Fruit fly (Drosophila melanogaster) whole organism, embryonic: ENCODE data around the gene CG10137.

ENCODE experiments used
- Abd-B ChIP-seq: fragments of 200-800 bp; sonication (Bioruptor generic); optimal IDR thresholded peaks from 2 replicates; lab custom pipeline; 2018; ENCODE audit warnings: missing biosample characterization, mild to moderate bottlenecking, missing genetic modification characterization, moderate library complexity
- Awh ChIP-seq: fragments of 200-800 bp; sonication (Bioruptor generic); IDR thresholded peaks from 2 replicates; pipeline ENCODE4, ENCODE4 v1.3.6; 2022; ENCODE audit warnings: missing biosample characterization, missing genetic modification characterization
- Bgb ChIP-seq: fragments of 200-800 bp; sonication (Bioruptor generic); IDR thresholded peaks from 2 replicates; pipeline ENCODE4 v1.3.6; 2022; ENCODE audit warnings: missing biosample characterization, missing genetic modification characterization; ENCODE audit not compliant: partially characterized antibody
- Bteb2 ChIP-seq: fragments of 200-800 bp; sonication (Bioruptor generic); optimal IDR thresholded peaks from 2 replicates; lab custom pipeline; 2016; ENCODE audit warnings: missing biosample characterization, missing genetic modification characterization
- CG10321 ChIP-seq: fragments of 200-800 bp; sonication (Bioruptor generic); IDR thresholded peaks from 2 replicates; pipeline ENCODE4 v1.3.6; 2022; ENCODE audit warnings: missing biosample characterization, missing genetic modification characterization
- CG10366 ChIP-seq: fragments of 200-800 bp; sonication (Bioruptor generic); IDR thresholded peaks from 2 replicates; pipeline ENCODE4 v1.3.6; 2022; ENCODE audit warnings: missing biosample characterization, missing genetic modification characterization
- CG14014 ChIP-seq: fragments of 200-800 bp; sonication (Bioruptor generic); IDR thresholded peaks from 2 replicates; pipeline ENCODE4 v1.3.6; 2022; ENCODE audit warnings: missing biosample characterization, missing genetic modification characterization
- CG14860 ChIP-seq: fragments of 200-800 bp; sonication (Bioruptor generic); IDR thresholded peaks from 3 replicates; pipeline ENCODE4 v1.3.6; 2022; ENCODE audit warnings: missing biosample characterization, missing genetic modification characterization; ENCODE audit not compliant: partially characterized antibody
- CG14965 ChIP-seq: fragments of 200-800 bp; sonication (Bioruptor generic); optimal IDR thresholded peaks from 2 replicates; lab custom pipeline; 2016; ENCODE audit warnings: missing biosample characterization, missing genetic modification characterization, borderline replicate concordance
- CG16813 ChIP-seq: fragments of 200-800 bp; sonication (Bioruptor generic); IDR thresholded peaks from 3 replicates; pipeline ENCODE4 v1.3.6; 2022; ENCODE audit warnings: missing biosample characterization, missing genetic modification characterization; ENCODE audit not compliant: partially characterized antibody
- CG17385 ChIP-seq: fragments of 200-800 bp; sonication (Bioruptor generic); optimal IDR thresholded peaks from 3 replicates; lab custom pipeline; 2018; ENCODE audit warnings: missing biosample characterization, mild to moderate bottlenecking, missing genetic modification characterization
- CG17802 ChIP-seq: fragments of 200-800 bp; sonication (Bioruptor generic); optimal IDR thresholded peaks from 2 replicates; lab custom pipeline; 2018; ENCODE audit warnings: missing biosample characterization, mild to moderate bottlenecking, missing genetic modification characterization, moderate library complexity
- CG18599 ChIP-seq: fragments of 200-800 bp; sonication (Bioruptor generic); optimal IDR thresholded peaks from 3 replicates; lab custom pipeline; 2017; ENCODE audit warnings: missing biosample characterization, missing genetic modification characterization, mild to moderate bottlenecking, moderate library complexity, missing genetic modification reagents
- CG2116 ChIP-seq: fragments of 200-800 bp; sonication (Bioruptor generic); optimal IDR thresholded peaks from 3 replicates; lab custom pipeline; 2018; ENCODE audit warnings: missing biosample characterization, mild to moderate bottlenecking, missing genetic modification characterization
- CG32532 ChIP-seq: fragments of 200-800 bp; sonication (Bioruptor generic); IDR thresholded peaks from 2 replicates; pipeline ENCODE4 v1.3.6; 2022; ENCODE audit warnings: missing biosample characterization, missing genetic modification characterization
- CG32772 ChIP-seq: fragments of 200-800 bp; sonication (Bioruptor generic); IDR thresholded peaks from 2 replicates; pipeline ENCODE4 v1.3.6; 2022; ENCODE audit warnings: missing biosample characterization, missing genetic modification characterization
- CG4707 ChIP-seq: fragments of 200-800 bp; sonication (Bioruptor generic); optimal IDR thresholded peaks from 2 replicates; lab custom pipeline; 2018; ENCODE audit warnings: missing biosample characterization, mild to moderate bottlenecking, missing genetic modification characterization, moderate library complexity
- CG6654 ChIP-seq: fragments of 200-800 bp; sonication (Bioruptor generic); optimal IDR thresholded peaks from 2 replicates; lab custom pipeline; 2017; ENCODE audit warnings: missing biosample characterization, mild to moderate bottlenecking, missing genetic modification characterization
- CG8944 ChIP-seq: fragments of 200-800 bp; sonication (Bioruptor generic); optimal IDR thresholded peaks from 3 replicates; lab custom pipeline; 2016; ENCODE audit warnings: missing biosample characterization, missing genetic modification characterization
- CG9437 ChIP-seq: fragments of 200-800 bp; sonication (Bioruptor generic); optimal IDR thresholded peaks from 2 replicates; lab custom pipeline; 2018; ENCODE audit warnings: missing biosample characterization, mild to moderate bottlenecking, missing genetic modification characterization
- D ChIP-seq, 2 experiments: fragments of 200-800 bp in 1 of 2; fragments of >200 bp in 1 of 2; sonication (Bioruptor generic) in 1 of 2; optimal IDR thresholded peaks; 2 replicates in 1 of 2; 3 replicates in 1 of 2; lab custom pipeline; 2017; ENCODE audit warnings: mild to moderate bottlenecking in 1 of 2, missing biosample characterization in 1 of 2, missing genetic modification characterization in 1 of 2, missing genetic modification reagents in 1 of 2
- Doc2 ChIP-seq: fragments of 200-800 bp; sonication (Bioruptor generic); IDR thresholded peaks from 2 replicates; pipeline ENCODE4 v1.3.6; 2022; ENCODE audit warnings: missing biosample characterization, missing genetic modification characterization
- Dref ChIP-seq: fragments of 200-800 bp; sonication (Bioruptor generic); IDR thresholded peaks from 2 replicates; pipeline ENCODE4 v1.3.6; 2022; ENCODE audit warnings: missing biosample characterization, missing genetic modification characterization
- E2f1 ChIP-seq: fragments of 200-800 bp; sonication (Bioruptor generic); IDR thresholded peaks from 2 replicates; pipeline ENCODE4 v1.3.6; 2022; ENCODE audit warnings: missing biosample characterization, missing genetic modification characterization
- GATAe ChIP-seq: fragments of 200-800 bp; sonication (Bioruptor generic); conservative IDR thresholded peaks from 2 replicates; pipeline ENCODE4 v1.3.6; 2022; ENCODE audit warnings: missing biosample characterization, missing genetic modification characterization
- Gsc ChIP-seq: fragments of 200-800 bp; sonication (Bioruptor generic); IDR thresholded peaks from 2 replicates; pipeline ENCODE4 v1.3.6; 2022; ENCODE audit warnings: missing biosample characterization, missing genetic modification characterization
- H2.0 ChIP-seq: fragments of 200-800 bp; sonication (Bioruptor generic); IDR thresholded peaks from 2 replicates; pipeline ENCODE4 v1.3.6; 2022; ENCODE audit warnings: missing biosample characterization, missing genetic modification characterization
- HLH4C ChIP-seq: fragments of 200-800 bp; sonication (Bioruptor generic); IDR thresholded peaks from 3 replicates; pipeline ENCODE4 v1.3.6; 2022; ENCODE audit warnings: missing biosample characterization, missing genetic modification characterization; ENCODE audit not compliant: partially characterized antibody
- Hr39 ChIP-seq: fragments of >200 bp; optimal IDR thresholded peaks from 2 replicates; lab custom pipeline; 2017
- Jarid2 ChIP-seq: fragments of 200-800 bp; sonication (Bioruptor generic); optimal IDR thresholded peaks from 3 replicates; lab custom pipeline; 2017; ENCODE audit warnings: mild to moderate bottlenecking, missing biosample characterization, missing genetic modification reagents, missing genetic modification characterization
- Lim3 ChIP-seq: fragments of 200-800 bp; sonication (Bioruptor generic); IDR thresholded peaks from 2 replicates; pipeline ENCODE4 v1.3.6; 2022; ENCODE audit warnings: missing biosample characterization, missing genetic modification characterization
- Max ChIP-seq: fragments of 200-800 bp; sonication (Bioruptor generic); optimal IDR thresholded peaks from 2 replicates; lab custom pipeline; 2016; ENCODE audit warnings: missing biosample characterization, mild to moderate bottlenecking, missing genetic modification characterization
- Nf-YB ChIP-seq: fragments of 200-800 bp; sonication (Bioruptor generic); optimal IDR thresholded peaks from 3 replicates; lab custom pipeline; 2019; ENCODE audit warnings: missing biosample characterization, mild to moderate bottlenecking, missing genetic modification characterization, moderate library complexity
- PHDP ChIP-seq: fragments of 200-800 bp; sonication (Bioruptor generic); optimal IDR thresholded peaks from 3 replicates; lab custom pipeline; 2018; ENCODE audit warnings: missing biosample characterization, mild to moderate bottlenecking, missing genetic modification characterization, moderate library complexity
- Poxn ChIP-seq: fragments of 200-800 bp; sonication (Bioruptor generic); IDR thresholded peaks from 2 replicates; pipeline ENCODE4 v1.3.6; 2022; ENCODE audit warnings: missing biosample characterization, missing genetic modification characterization
- Sox100B ChIP-seq: fragments of 200-800 bp; sonication (Bioruptor generic); optimal IDR thresholded peaks from 3 replicates; lab custom pipeline; 2018; ENCODE audit warnings: missing biosample characterization, mild to moderate bottlenecking, missing genetic modification characterization
- Sry-δ ChIP-seq: fragments of 200-800 bp; sonication (Bioruptor generic); optimal IDR thresholded peaks from 2 replicates; lab custom pipeline; 2016; ENCODE audit warnings: missing biosample characterization, missing genetic modification characterization
- cas ChIP-seq: fragments of 200-800 bp; sonication (Bioruptor generic); IDR thresholded peaks from 2 replicates; pipeline ENCODE4 v1.3.6; 2022; ENCODE audit warnings: missing biosample characterization, missing genetic modification characterization
- chm ChIP-seq: fragments of 200-800 bp; sonication (Bioruptor generic); IDR thresholded peaks from 2 replicates; pipeline ENCODE4 v1.3.6; 2022; ENCODE audit warnings: missing biosample characterization, missing genetic modification characterization
- dmrt99B ChIP-seq: fragments of 200-800 bp; sonication (Bioruptor generic); optimal IDR thresholded peaks from 2 replicates; lab custom pipeline; 2018; ENCODE audit warnings: missing biosample characterization, mild to moderate bottlenecking, missing genetic modification characterization, moderate library complexity
- en ChIP-seq: fragments of 200-800 bp; sonication (Bioruptor generic); optimal IDR thresholded peaks from 2 replicates; lab custom pipeline; 2016; ENCODE audit warnings: missing biosample characterization, missing genetic modification characterization
- exex ChIP-seq: fragments of 200-800 bp; sonication (Bioruptor generic); optimal IDR thresholded peaks from 4 replicates; lab custom pipeline; 2018; ENCODE audit warnings: missing biosample characterization, mild to moderate bottlenecking, missing genetic modification characterization, moderate library complexity
- hth ChIP-seq: fragments of >200 bp; optimal IDR thresholded peaks from 2 replicates; lab custom pipeline; 2017; ENCODE audit warnings: inconsistent platforms
- nau ChIP-seq: fragments of 200-800 bp; sonication (Bioruptor generic); optimal IDR thresholded peaks from 3 replicates; lab custom pipeline; 2017; ENCODE audit warnings: missing biosample characterization, mild to moderate bottlenecking, missing genetic modification characterization, missing genetic modification reagents
- nom ChIP-seq: fragments of 200-800 bp; sonication (Bioruptor generic); optimal IDR thresholded peaks from 2 replicates; lab custom pipeline; 2017; ENCODE audit warnings: missing biosample characterization, missing genetic modification characterization, mild to moderate bottlenecking, moderate library complexity, missing genetic modification reagents
- oc ChIP-seq: fragments of 200-800 bp; sonication (Bioruptor generic); optimal IDR thresholded peaks from 2 replicates; lab custom pipeline; 2018; ENCODE audit warnings: missing biosample characterization, mild to moderate bottlenecking, missing genetic modification characterization, moderate library complexity
- sc ChIP-seq, 3 experiments: fragments of >200 bp in 2 of 3; fragments of 200-800 bp in 1 of 3; sonication (Bioruptor generic) in 1 of 3; optimal IDR thresholded peaks; 2 replicates in 2 of 3; 3 replicates in 1 of 3; lab custom pipeline; 2017; ENCODE audit warnings: mild to moderate bottlenecking in 1 of 3, missing biosample characterization in 1 of 3, missing genetic modification characterization in 1 of 3, missing genetic modification reagents in 1 of 3
- scrt ChIP-seq: fragments of 200-800 bp; sonication (Bioruptor generic); optimal IDR thresholded peaks from 2 replicates; lab custom pipeline; 2018; ENCODE audit warnings: missing biosample characterization, mild to moderate bottlenecking, missing genetic modification characterization, moderate library complexity
- vvl ChIP-seq: fragments of 200-800 bp; sonication (Bioruptor generic); IDR thresholded peaks from 2 replicates; pipeline ENCODE4 v1.3.6; 2022; ENCODE audit warnings: missing biosample characterization, missing genetic modification characterization

The CG10137 gene

DNA sequence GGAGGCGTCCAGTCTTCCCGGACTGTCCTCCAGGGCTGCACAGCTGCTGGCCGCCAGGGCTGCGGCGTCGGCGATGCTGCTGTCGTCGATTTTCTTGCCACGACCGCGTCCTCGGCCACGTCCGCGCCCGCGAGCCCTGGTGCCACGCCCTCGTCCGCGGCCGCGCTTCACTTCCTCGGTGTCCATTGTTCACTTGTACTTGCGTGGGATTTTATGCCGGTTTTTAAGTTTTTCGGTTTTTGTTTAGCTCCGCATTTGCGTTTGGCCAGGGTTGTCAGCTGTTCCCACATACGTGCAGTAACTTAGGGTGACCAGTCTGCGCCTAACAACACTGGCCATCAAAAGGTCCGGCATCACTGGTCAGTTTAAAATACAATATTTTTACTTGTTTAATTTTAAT is 55.7 kb downstream of the CG10137 start, which contains the start of gene Hakai (continued):
- TF ChIP-seq Dref (GFP tag; lab: Robert Waterston, UW), result peak; percentile 48
- peak; percentile 51 for TF ChIP-seq CG16813 (GFP tag; lab: Robert Waterston, UW)
- no peak for TF ChIP-seq GATAe (GFP tag; lab: Robert Waterston, UW)
- TF ChIP-seq Poxn (GFP tag; lab: Robert Waterston, UW), result peak; percentile 36; the same call in 1 of the 2 replicates
- no peak for TF ChIP-seq CG17802
- no peak for TF ChIP-seq nau (GFP tag; lab: Kevin White, UChicago)
- TF ChIP-seq Sry-δ, result peak; percentile 55
- TF ChIP-seq Bgb (GFP tag; lab: Robert Waterston, UW), result peak; percentile 51
- TF ChIP-seq CG32532 (GFP tag; lab: Robert Waterston, UW), result peak; percentile 63
- TF ChIP-seq chm (GFP tag; lab: Robert Waterston, UW), result 0 out of 2 replicates have a peak, but pooled peaks have one; percentile 12
- TF ChIP-seq CG32772 (GFP tag; lab: Robert Waterston, UW), result peak; percentile 56; the same call in 1 of the 2 replicates
- peak; percentile 100 for TF ChIP-seq Hr39 (lab: Kevin White, UChicago)
- peak; percentile 28 for TF ChIP-seq CG17385
- TF ChIP-seq CG2116, result peak; percentile 15
- peak; percentile 31 for TF ChIP-seq Abd-B
- TF ChIP-seq en, result peak; percentile 12
- TF ChIP-seq cas, result peak; percentile 62; the same call in 1 of the 2 replicates
- no peak for TF ChIP-seq D (optimal IDR thresholded peaks at IDR 0.05; lab: Kevin White, UChicago)
- TF ChIP-seq D (GFP tag; optimal IDR thresholded peaks at IDR 0.05; lab: Kevin White, UChicago), result peak; percentile 1
- TF ChIP-seq PHDP, result no peak
- no peak for TF ChIP-seq Gsc (GFP tag; lab: Robert Waterston, UW)
- no peak for TF ChIP-seq CG4707 (GFP tag; lab: Kevin White, UChicago)
- no peak for TF ChIP-seq scrt (GFP tag; lab: Kevin White, UChicago)
- TF ChIP-seq Nf-YB (GFP tag; lab: Kevin White, UChicago), result no peak
- TF ChIP-seq CG10321 (GFP tag; lab: Robert Waterston, UW), result peak; percentile 21; the same call in 1 of the 2 replicates
- no peak for TF ChIP-seq CG14965
- peak; percentile 35; the same call in 1 of the 2 replicates for TF ChIP-seq CG10366 (GFP tag; lab: Robert Waterston, UW)
- TF ChIP-seq Lim3 (GFP tag; lab: Robert Waterston, UW), result no peak
- TF ChIP-seq Doc2, result no peak
- TF ChIP-seq CG18599 (GFP tag; lab: Kevin White, UChicago), result peak; percentile 58
- TF ChIP-seq CG14014 (GFP tag; lab: Robert Waterston, UW), result peak; percentile 61; the same call in 1 of the 2 replicates
- TF ChIP-seq E2f1 (GFP tag; lab: Robert Waterston, UW), result 0 out of 2 replicates have a peak, but pooled peaks have one; percentile 31
- no peak for TF ChIP-seq CG6654
- no peak for TF ChIP-seq Sox100B (GFP tag; lab: Kevin White, UChicago)
- no peak for TF ChIP-seq oc (tag; lab: Kevin White, UChicago)
- no peak for TF ChIP-seq nom (GFP tag; lab: Kevin White, UChicago)
- TF ChIP-seq vvl, result peak; percentile 68
- TF ChIP-seq CG8944, result peak; percentile 56
- TF ChIP-seq Bteb2 (GFP tag; lab: Kevin White, UChicago), result peak; percentile 40
- peak; percentile 16 for TF ChIP-seq dmrt99B (tag; lab: Kevin White, UChicago)
- no peak for TF ChIP-seq sc (optimal IDR thresholded peaks at IDR 0.05; lab: Kevin White, UChicago)
- no peak for TF ChIP-seq sc (GFP tag; optimal IDR thresholded peaks at IDR 0.05; lab: Kevin White, UChicago)
- TF ChIP-seq CG9437 (GFP tag; lab: Kevin White, UChicago), result no peak
- 0 out of 3 replicates have a peak, but pooled peaks have one; percentile 38 for TF ChIP-seq HLH4C
- TF ChIP-seq H2.0 (GFP tag; lab: Robert Waterston, UW), result peak; percentile 39; the same call in 1 of the 2 replicates
- TF ChIP-seq exex (tag; lab: Kevin White, UChicago), result no peak
- no peak for TF ChIP-seq hth (lab: Kevin White, UChicago)
- TF ChIP-seq Max (GFP tag; lab: Kevin White, UChicago), result peak; percentile 46
- 0 out of 3 replicates have a peak, but pooled peaks have one; percentile 28 for TF ChIP-seq CG14860 (GFP tag; lab: Robert Waterston, UW)
- TF ChIP-seq Awh (GFP tag; lab: Robert Waterston, UW), result no peak
- no peak for TF ChIP-seq Jarid2 (GFP tag; lab: Kevin White, UChicago)
